Worm (Caenorhabditis elegans) whole organism, young adult: ENCODE results near the gene cest-1.2.
A peak's percentile ranks its signal among the peaks of the same experiment; 100 is the strongest.
"Not testable (repeated sequence)": the region's sequence is repeated elsewhere in the genome, so short reads cannot be mapped to it uniquely, and the experiment has no call there.

Experiments used
- B0019.2 ChIP-seq: fragments of 200-800 bp; sonication (Bioruptor generic); conservative IDR thresholded peaks from 2 replicates; pipeline ENCODE4 v1.3.6; 2022; ENCODE audit warnings: missing genetic modification reagents, missing genetic modification characterization, missing compliant biosample characterization
- B0336.3 ChIP-seq: fragments of 200-800 bp; sonication (Bioruptor generic); IDR thresholded peaks from 2 replicates; pipeline ENCODE4 v1.3.6; 2022; ENCODE audit warnings: missing genetic modification characterization, missing compliant biosample characterization
- F33H1.4 ChIP-seq: fragments of 200-800 bp; sonication (Bioruptor generic); IDR thresholded peaks from 2 replicates; pipeline ENCODE4 v1.3.6; 2022; ENCODE audit warnings: missing genetic modification reagents, missing genetic modification characterization, missing compliant biosample characterization
- F49E8.2 ChIP-seq: sonication (generic microtip); optimal IDR thresholded peaks from 3 replicates; lab custom pipeline; 2017; ENCODE audit warnings: missing genetic modification characterization, mild to moderate bottlenecking, missing compliant biosample characterization, antibody characterized with exemption, moderate library complexity; ENCODE audit not compliant: insufficient read depth
- K12H6.12 ChIP-seq: fragments of 200-800 bp; sonication (Bioruptor generic); optimal IDR thresholded peaks from 2 replicates; lab custom pipeline; 2018; ENCODE audit warnings: mild to moderate bottlenecking, missing genetic modification characterization, missing compliant biosample characterization
- T07F8.4 ChIP-seq: sonication (generic microtip); optimal IDR thresholded peaks from 2 replicates; lab custom pipeline; 2016; ENCODE audit warnings: mild to moderate bottlenecking, missing genetic modification characterization, moderate library complexity, missing compliant biosample characterization
- Y56A3A.18 ChIP-seq: fragments of 200-800 bp; sonication (Bioruptor generic); IDR thresholded peaks from 2 replicates; pipeline ENCODE4 v1.3.6; 2022; ENCODE audit warnings: missing genetic modification reagents, missing genetic modification characterization, missing compliant biosample characterization
- Y95B8A.8 ChIP-seq: fragments of 200-800 bp; sonication (Bioruptor generic); IDR thresholded peaks from 2 replicates; pipeline ENCODE4 v1.3.6; 2022; ENCODE audit warnings: missing genetic modification reagents, missing genetic modification characterization, missing compliant biosample characterization
- ZK185.1 ChIP-seq: sonication (generic microtip); optimal IDR thresholded peaks from 2 replicates; lab custom pipeline; 2016; ENCODE audit warnings: mild to moderate bottlenecking, missing genetic modification characterization, missing compliant biosample characterization; ENCODE audit not compliant: poor library complexity, severe bottlenecking
- ama-1 ChIP-seq, 3 experiments: fragments of 150-350 bp in 1 of 3; sonication (generic microtip) in 2 of 3; optimal IDR thresholded peaks; 2 replicates each; lab custom pipeline; 2014 to 2018; ENCODE audit warnings: missing biosample characterization in 2 of 3, missing genetic modification characterization in 2 of 3, missing genetic modification reagents in 2 of 3
- aptf-3 ChIP-seq: fragments of 200-800 bp; sonication (Bioruptor generic); IDR thresholded peaks from 2 replicates; pipeline ENCODE4 v1.3.6; 2022; ENCODE audit warnings: missing genetic modification characterization, missing compliant biosample characterization
- attf-3 ChIP-seq: fragments of 200-800 bp; sonication (Bioruptor generic); conservative IDR thresholded peaks from 2 replicates; pipeline ENCODE4 v1.3.6; 2022; ENCODE audit warnings: missing genetic modification reagents, missing genetic modification characterization, missing compliant biosample characterization
- ceh-27 ChIP-seq: fragments of 200-800 bp; sonication (Bioruptor generic); optimal IDR thresholded peaks from 2 replicates; lab custom pipeline; 2018; ENCODE audit warnings: mild to moderate bottlenecking, missing genetic modification characterization, moderate library complexity, missing compliant biosample characterization
- dox-1 ChIP-seq: fragments of 200-800 bp; sonication (Bioruptor generic); IDR thresholded peaks from 2 replicates; pipeline ENCODE4 v1.3.6; 2022; ENCODE audit warnings: missing genetic modification reagents, missing genetic modification characterization, missing compliant biosample characterization
- egrh-3 ChIP-seq: fragments of 200-800 bp; sonication (Bioruptor generic); IDR thresholded peaks from 2 replicates; pipeline ENCODE4 v1.3.6; 2022; ENCODE audit warnings: missing genetic modification reagents, missing genetic modification characterization, missing compliant biosample characterization
- hlh-12 ChIP-seq: sonication (generic microtip); optimal IDR thresholded peaks from 2 replicates; lab custom pipeline; 2016; ENCODE audit warnings: missing genetic modification characterization, missing compliant biosample characterization
- hmg-1.2 ChIP-seq: fragments of 200-800 bp; sonication (Bioruptor generic); IDR thresholded peaks from 2 replicates; pipeline ENCODE4 v1.3.6; 2022; ENCODE audit warnings: missing genetic modification reagents, missing genetic modification characterization, missing compliant biosample characterization
- hmg-20 ChIP-seq: fragments of 200-800 bp; sonication (Bioruptor generic); IDR thresholded peaks from 2 replicates; pipeline ENCODE4 v1.3.6; 2022; ENCODE audit warnings: missing genetic modification reagents, missing genetic modification characterization, missing compliant biosample characterization
- hsf-1 ChIP-seq: fragments of 200-800 bp; sonication (Bioruptor generic); IDR thresholded peaks from 2 replicates; pipeline ENCODE4 v1.3.6; 2022; ENCODE audit warnings: missing genetic modification reagents, missing genetic modification characterization, missing compliant biosample characterization
- let-607 ChIP-seq, 2 experiments: fragments of 200-800 bp in 1 of 2; sonication (Bioruptor generic) in 1 of 2; sonication (generic microtip) in 1 of 2; optimal IDR thresholded peaks; 2 replicates each; lab custom pipeline; 2016 to 2018; ENCODE audit warnings: mild to moderate bottlenecking in 2 of 2, missing compliant biosample characterization in 2 of 2, missing genetic modification characterization in 2 of 2, moderate library complexity in 2 of 2, missing genotype in 1 of 2
- lin-54 ChIP-seq: fragments of 200-800 bp; sonication (Bioruptor generic); optimal IDR thresholded peaks from 2 replicates; lab custom pipeline; 2018; ENCODE audit warnings: mild to moderate bottlenecking, missing genetic modification characterization, missing compliant biosample characterization
- lsy-27 ChIP-seq: sonication (generic microtip); optimal IDR thresholded peaks from 2 replicates; lab custom pipeline; 2017; ENCODE audit warnings: missing genetic modification characterization, mild to moderate bottlenecking, missing compliant biosample characterization, antibody characterized with exemption, missing genotype, borderline replicate concordance; ENCODE audit not compliant: insufficient read depth
- madf-10 ChIP-seq: sonication (generic microtip); optimal IDR thresholded peaks from 2 replicates; lab custom pipeline; 2016; ENCODE audit warnings: mild to moderate bottlenecking, missing genetic modification characterization, missing compliant biosample characterization
- madf-3 ChIP-seq: fragments of 200-800 bp; sonication (Bioruptor generic); IDR thresholded peaks from 2 replicates; pipeline ENCODE4 v1.3.6; 2022; ENCODE audit warnings: missing genetic modification reagents, missing genetic modification characterization, missing compliant biosample characterization
- mcd-1 ChIP-seq: fragments of 200-800 bp; sonication (Bioruptor generic); IDR thresholded peaks from 2 replicates; pipeline ENCODE4 v1.3.6; 2022; ENCODE audit warnings: missing genetic modification reagents, missing genetic modification characterization, missing compliant biosample characterization
- nfyb-1 ChIP-seq: fragments of 200-800 bp; sonication (Bioruptor generic); IDR thresholded peaks from 2 replicates; pipeline ENCODE4 v1.3.6; 2022; ENCODE audit warnings: missing genetic modification reagents, missing genetic modification characterization, missing compliant biosample characterization
- nhr-120 ChIP-seq: fragments of 200-800 bp; sonication (Bioruptor generic); IDR thresholded peaks from 2 replicates; pipeline ENCODE4 v1.3.6; 2022; ENCODE audit warnings: missing genetic modification characterization, missing compliant biosample characterization
- nhr-80 ChIP-seq: sonication (generic microtip); optimal IDR thresholded peaks from 2 replicates; lab custom pipeline; 2016; ENCODE audit warnings: missing genetic modification characterization, missing compliant biosample characterization
- nhr-90 ChIP-seq: sonication (generic microtip); optimal IDR thresholded peaks from 2 replicates; lab custom pipeline; 2016; ENCODE audit warnings: missing genotype, mild to moderate bottlenecking, missing genetic modification characterization, missing compliant biosample characterization
- rec-8 ChIP-seq, 2 experiments: sonication (generic microtip); optimal IDR thresholded peaks; 2 replicates each; lab custom pipeline; 2016; ENCODE audit warnings: mild to moderate bottlenecking in 2 of 2, missing genetic modification characterization in 2 of 2, missing genetic modification reagents in 2 of 2, missing genotype in 2 of 2, missing biosample characterization in 1 of 2, missing compliant biosample characterization in 1 of 2, moderate library complexity in 1 of 2
- rpc-1 ChIP-seq, 2 experiments: fragments of 150-350 bp in 1 of 2; sonication (generic microtip) in 1 of 2; optimal IDR thresholded peaks; 2 replicates each; lab custom pipeline; 2014 to 2018; ENCODE audit warnings: missing biosample characterization in 1 of 2, missing genetic modification characterization in 1 of 2, missing genetic modification reagents in 1 of 2, missing genotype in 1 of 2
- sea-2 ChIP-seq: fragments of 200-800 bp; sonication (Bioruptor generic); IDR thresholded peaks from 2 replicates; pipeline ENCODE4 v1.3.6; 2022; ENCODE audit warnings: missing genetic modification characterization, missing compliant biosample characterization
- snpc-3.4 ChIP-seq: sonication (generic microtip); optimal IDR thresholded peaks from 2 replicates; lab custom pipeline; 2017; ENCODE audit warnings: missing genetic modification characterization, mild to moderate bottlenecking, missing compliant biosample characterization, antibody characterized with exemption, moderate library complexity, missing genotype, missing genetic modification reagents
- snpc-4 ChIP-seq, 5 experiments: fragments of 150-350 bp in 1 of 5; sonication (generic microtip) in 4 of 5; optimal IDR thresholded peaks; 2 replicates each; lab custom pipeline; 2014 to 2018; ENCODE audit warnings: missing genetic modification characterization in 5 of 5, missing biosample characterization in 3 of 5, antibody characterized with exemption in 2 of 5, mild to moderate bottlenecking in 2 of 5, missing compliant biosample characterization in 2 of 5, missing genotype in 2 of 5, moderate library complexity in 2 of 5, missing genetic modification reagents in 1 of 5
- tbp1 ChIP-seq: fragments of 200-800 bp; sonication (Bioruptor generic); optimal IDR thresholded peaks from 2 replicates; lab custom pipeline; 2018; ENCODE audit warnings: mild to moderate bottlenecking, missing genetic modification characterization, missing compliant biosample characterization
- xnd-1 ChIP-seq: sonication (generic microtip); optimal IDR thresholded peaks from 2 replicates; lab custom pipeline; 2016; ENCODE audit warnings: missing genotype, missing genetic modification reagents, missing genetic modification characterization, missing compliant biosample characterization
- zim-3 ChIP-seq: sonication (generic microtip); optimal IDR thresholded peaks from 2 replicates; lab custom pipeline; 2017; ENCODE audit warnings: mild to moderate bottlenecking, missing genetic modification characterization, moderate library complexity, missing compliant biosample characterization
- ztf-18 ChIP-seq: sonication (generic microtip); optimal IDR thresholded peaks from 2 replicates; lab custom pipeline; 2016; ENCODE audit warnings: missing genotype, mild to moderate bottlenecking, missing genetic modification characterization, missing compliant biosample characterization
- ztf-26 ChIP-seq: sonication (generic microtip); optimal IDR thresholded peaks from 2 replicates; lab custom pipeline; 2017; ENCODE audit warnings: missing genetic modification characterization, missing compliant biosample characterization
- ztf-6 ChIP-seq: fragments of 200-800 bp; sonication (Bioruptor generic); IDR thresholded peaks from 2 replicates; pipeline ENCODE4 v1.3.6; 2022; ENCODE audit warnings: missing genetic modification reagents, missing genetic modification characterization, missing compliant biosample characterization

The cest-1.2 gene

ce11 chrV:14160698-14161097 lies at the start of gene cest-1.2:
cest-1.2 (minus strand) TSS chrV:14160862.
- TF ChIP-seq ceh-27 (GFP tag; lab: Kevin White, UChicago) (no peak), nhr-80 (tag; lab: Kevin White, UChicago) (peak; percentile 38), lsy-27 (tag; lab: Kevin White, UChicago) (no peak)

- TF ChIP-seq ztf-18 (tag; lab: Kevin White, UChicago); sea-2 (GFP tag; lab: Robert Waterston, UW); hsf-1: not testable (repeated sequence)
Measured at ce11 chrV:14205214-14205613, 44.6 kb upstream of the cest-1.2 start, which contains the start of gene T16A9.3. T16A9.3 (plus strand) TSS chrV:14205514.

- TF ChIP-seq hmg-1.2 (GFP tag; lab: Robert Waterston, UW), result 0 out of 2 replicates have a peak, but pooled peaks have one; percentile 7
- TF ChIP-seq F33H1.4 (GFP tag; lab: Robert Waterston, UW), result 0 out of 2 replicates have a peak, but pooled peaks have one; percentile 12
- TF ChIP-seq dox-1 (GFP tag; lab: Robert Waterston, UW), result peak; percentile 67
- TF ChIP-seq ztf-18 (tag; lab: Kevin White, UChicago), result peak; percentile 7
- TF ChIP-seq mcd-1, result peak; percentile 73
- TF ChIP-seq egrh-3 (GFP tag; lab: Robert Waterston, UW), result peak; percentile 71
- TF ChIP-seq, all 124 proteins: peak for 6; not testable (repeated sequence) for 118
Measured at ce11 chrV:14203809-14204208, 43.1 kb upstream of the cest-1.2 start.

ce11 chrV:14200086-14200485 lies 39.4 kb upstream of the cest-1.2 start:
- TF ChIP-seq F49E8.2 (tag; lab: Kevin White, UChicago) (no peak), Y56A3A.18 (no peak), B0019.2 (no peak), hmg-20 (GFP tag; lab: Robert Waterston, UW) (no peak), rpc-1 (optimal IDR thresholded peaks at IDR 0.05; lab: Kevin White, UChicago) (no peak), rpc-1 (tag; optimal IDR thresholded peaks at IDR 0.05; lab: Kevin White, UChicago) (no peak), ama-1 (optimal IDR thresholded peaks at IDR 0.05; lab: Kevin White, UChicago) (no peak), ama-1 (GFP tag; optimal IDR thresholded peaks at IDR 0.05; lab: Kevin White, UChicago) (no peak), zim-3 (no peak), snpc-3.4 (tag; lab: Kevin White, UChicago) (no peak), B0336.3 (peak; percentile 83), hlh-12 (no peak), rec-8 (tag; optimal IDR thresholded peaks at IDR 0.05; lab: Kevin White, UChicago) (no peak), madf-3 (no peak), T07F8.4 (tag; lab: Kevin White, UChicago) (peak; percentile 16), ztf-26 (tag; lab: Kevin White, UChicago) (peak; percentile 83), nhr-90 (tag; lab: Kevin White, UChicago) (peak; percentile 65), Y95B8A.8 (GFP tag; lab: Robert Waterston, UW) (no peak), let-607 (tag; optimal IDR thresholded peaks at IDR 0.05; lab: Kevin White, UChicago) (peak; percentile 77 to 80), tbp1 (GFP tag; lab: Kevin White, UChicago) (peak; percentile 65), ztf-6 (GFP tag; lab: Robert Waterston, UW) (no peak), snpc-4 (GFP tag; optimal IDR thresholded peaks at IDR 0.05; lab: Kevin White, UChicago) (no peak), snpc-4 (tag; optimal IDR thresholded peaks at IDR 0.05; lab: Kevin White, UChicago) (peak; percentile 38 to 69 (median 57)), lin-54 (peak; percentile 67), madf-10 (tag; lab: Kevin White, UChicago) (peak; percentile 77), xnd-1 (no peak), attf-3 (GFP tag; lab: Robert Waterston, UW) (no peak), K12H6.12 (tag; lab: Kevin White, UChicago) (peak; percentile 97), aptf-3 (GFP tag; lab: Robert Waterston, UW) (no peak), nfyb-1 (GFP tag; lab: Robert Waterston, UW) (peak; percentile 89), nhr-120 (GFP tag; lab: Robert Waterston, UW) (no peak), ZK185.1 (tag; lab: Kevin White, UChicago) (peak; percentile 50), hmg-1.2 (GFP tag; lab: Robert Waterston, UW) (peak; percentile 96)
